Worm (Caenorhabditis elegans) whole organism, L2 larva: Measurements from ENCODE around the gene W08E12.7.

Experiments
- F13H6.1 ChIP-seq: sonication (generic microtip); optimal IDR thresholded peaks from 2 replicates; lab custom pipeline; 2016; ENCODE audit warnings: missing genetic modification characterization, missing compliant biosample characterization
- R02D3.7 ChIP-seq: fragments of 150-350 bp; optimal IDR thresholded peaks from 2 replicates; lab custom pipeline; 2014; ENCODE audit warnings: missing biosample characterization, missing genetic modification characterization
- Y55F3AM.14 ChIP-seq: fragments of 200-800 bp; sonication (Bioruptor generic); optimal IDR thresholded peaks from 2 replicates; lab custom pipeline; 2018; ENCODE audit warnings: mild to moderate bottlenecking, missing genetic modification characterization, missing compliant biosample characterization
- alr-1 ChIP-seq: fragments of 150-350 bp; optimal IDR thresholded peaks from 2 replicates; lab custom pipeline; 2014; ENCODE audit warnings: missing biosample characterization, missing genetic modification characterization
- aly-2 ChIP-seq: fragments of 150-350 bp; optimal IDR thresholded peaks from 2 replicates; lab custom pipeline; 2014; ENCODE audit warnings: missing biosample characterization, missing genetic modification characterization
- ama-1 ChIP-seq: fragments of 150-350 bp; optimal IDR thresholded peaks from 2 replicates; lab custom pipeline; 2018; ENCODE audit warnings: inconsistent platforms
- blmp-1 ChIP-seq: sonication (generic microtip); optimal IDR thresholded peaks from 2 replicates; lab custom pipeline; 2017; ENCODE audit warnings: missing genetic modification characterization, mild to moderate bottlenecking, missing compliant biosample characterization, antibody characterized with exemption, moderate library complexity; ENCODE audit not compliant: insufficient read depth
- ceh-82 ChIP-seq: fragments of 150-350 bp; optimal IDR thresholded peaks from 2 replicates; lab custom pipeline; 2014; ENCODE audit warnings: missing biosample characterization, missing genetic modification characterization
- crh-2 ChIP-seq: sonication (generic microtip); optimal IDR thresholded peaks from 2 replicates; lab custom pipeline; 2017; ENCODE audit warnings: missing biosample characterization, missing genetic modification characterization
- elt-1 ChIP-seq: fragments of 150-350 bp; optimal IDR thresholded peaks from 2 replicates; lab custom pipeline; 2014; ENCODE audit warnings: missing biosample characterization, missing genetic modification characterization
- fos-1 ChIP-seq: fragments of 150-350 bp; optimal IDR thresholded peaks from 2 replicates; lab custom pipeline; 2014; ENCODE audit warnings: missing biosample characterization, missing genetic modification characterization
- gmeb-1 ChIP-seq: fragments of 150-350 bp; optimal IDR thresholded peaks from 2 replicates; lab custom pipeline; 2014; ENCODE audit warnings: missing biosample characterization, missing genetic modification characterization
- lin-39 ChIP-seq: fragments of 150-350 bp; optimal IDR thresholded peaks from 2 replicates; lab custom pipeline; 2014; ENCODE audit warnings: missing biosample characterization, missing genetic modification reagents, missing genetic modification characterization
- mab-5 ChIP-seq: fragments of 150-350 bp; optimal IDR thresholded peaks from 2 replicates; lab custom pipeline; 2014; ENCODE audit warnings: missing biosample characterization, missing genetic modification characterization
- mbf-1 ChIP-seq: sonication (generic microtip); optimal IDR thresholded peaks from 2 replicates; lab custom pipeline; 2017; ENCODE audit warnings: missing biosample characterization, missing genetic modification characterization
- nhr-10 ChIP-seq: sonication (generic microtip); optimal IDR thresholded peaks from 2 replicates; lab custom pipeline; 2017; ENCODE audit warnings: missing biosample characterization, missing genetic modification characterization
- nhr-11 ChIP-seq: fragments of 150-350 bp; optimal IDR thresholded peaks from 2 replicates; lab custom pipeline; 2014; ENCODE audit warnings: missing biosample characterization, missing genetic modification characterization
- nhr-129 ChIP-seq: fragments of 150-350 bp; optimal IDR thresholded peaks from 2 replicates; lab custom pipeline; 2014; ENCODE audit warnings: missing biosample characterization, missing genetic modification characterization
- nhr-23 ChIP-seq: fragments of 150-350 bp; optimal IDR thresholded peaks from 2 replicates; lab custom pipeline; 2014; ENCODE audit warnings: missing biosample characterization, missing genetic modification reagents, missing genetic modification characterization
- nhr-237 ChIP-seq: fragments of 150-350 bp; optimal IDR thresholded peaks from 2 replicates; lab custom pipeline; 2014; ENCODE audit warnings: missing biosample characterization, missing genetic modification characterization
- nhr-25 ChIP-seq: fragments of 150-350 bp; sonication (generic microtip); optimal IDR thresholded peaks from 3 replicates; lab custom pipeline; 2014; ENCODE audit warnings: missing biosample characterization, missing genetic modification characterization
- nhr-6 ChIP-seq: fragments of 150-350 bp; optimal IDR thresholded peaks from 2 replicates; lab custom pipeline; 2014; ENCODE audit warnings: missing biosample characterization, missing genetic modification characterization
- nhr-77 ChIP-seq: fragments of 150-350 bp; optimal IDR thresholded peaks from 2 replicates; lab custom pipeline; 2014; ENCODE audit warnings: missing biosample characterization, missing genetic modification characterization
- skn-1 ChIP-seq: sonication (generic microtip); optimal IDR thresholded peaks from 2 replicates; lab custom pipeline; 2017; ENCODE audit warnings: missing biosample characterization, missing genetic modification characterization
- sma-9 ChIP-seq, 2 experiments: fragments of 150-350 bp in 1 of 2; sonication (generic microtip) in 1 of 2; optimal IDR thresholded peaks; 2 replicates each; lab custom pipeline; 2014 to 2016; ENCODE audit warnings: missing genetic modification characterization in 2 of 2, mild to moderate bottlenecking in 1 of 2, missing biosample characterization in 1 of 2, missing compliant biosample characterization in 1 of 2, missing genetic modification reagents in 1 of 2, moderate library complexity in 1 of 2
- snpc-4 ChIP-seq: fragments of 150-350 bp; optimal IDR thresholded peaks from 2 replicates; lab custom pipeline; 2014; ENCODE audit warnings: missing biosample characterization, missing genetic modification characterization
- unc-39 ChIP-seq: fragments of 150-350 bp; optimal IDR thresholded peaks from 2 replicates; lab custom pipeline; 2014; ENCODE audit warnings: missing biosample characterization, missing genetic modification characterization
- unc-55 ChIP-seq: fragments of 150-350 bp; sonication (generic microtip); optimal IDR thresholded peaks from 3 replicates; lab custom pipeline; 2014; ENCODE audit warnings: missing biosample characterization, missing genetic modification reagents, missing genetic modification characterization
- unc-62 ChIP-seq: fragments of 150-350 bp; optimal IDR thresholded peaks from 2 replicates; lab custom pipeline; 2014; ENCODE audit warnings: missing biosample characterization, missing genetic modification reagents, missing genetic modification characterization
- ztf-1 ChIP-seq: fragments of 200-800 bp; sonication (Bioruptor generic); conservative IDR thresholded peaks from 2 replicates; pipeline ENCODE4 v1.3.6; 2022; ENCODE audit warnings: missing genetic modification characterization, missing compliant biosample characterization
- ztf-11 ChIP-seq: sonication (generic microtip); optimal IDR thresholded peaks from 2 replicates; lab custom pipeline; 2017; ENCODE audit warnings: missing biosample characterization, missing genetic modification characterization

The W08E12.7 gene

ce11 chrIV:3278822-3279221, 16.1 kb upstream of the W08E12.7 start:
- TF ChIP-seq ama-1 (lab: Kevin White, UChicago) (no peak), nhr-77 (no peak), nhr-25 (no peak), crh-2 (tag; lab: Kevin White, UChicago) (no peak), nhr-129 (tag; lab: Kevin White, UChicago) (no peak), aly-2 (tag; lab: Kevin White, UChicago) (no peak), nhr-6 (no peak), gmeb-1 (tag; lab: Kevin White, UChicago) (no peak), ztf-11 (tag; lab: Kevin White, UChicago) (no peak), snpc-4 (tag; lab: Kevin White, UChicago) (no peak), unc-55 (GFP tag; lab: Kevin White, UChicago) (no peak), elt-1 (tag; lab: Kevin White, UChicago) (no peak)

ce11 chrIV:3289237-3289636, 5.7 kb upstream of the W08E12.7 start, which contains the start of gene gcy-23:
TSS of gene gcy-23 (minus strand) at chrIV:3289337.
- no peak for TF ChIP-seq alr-1 (tag; lab: Kevin White, UChicago)

DNA sequence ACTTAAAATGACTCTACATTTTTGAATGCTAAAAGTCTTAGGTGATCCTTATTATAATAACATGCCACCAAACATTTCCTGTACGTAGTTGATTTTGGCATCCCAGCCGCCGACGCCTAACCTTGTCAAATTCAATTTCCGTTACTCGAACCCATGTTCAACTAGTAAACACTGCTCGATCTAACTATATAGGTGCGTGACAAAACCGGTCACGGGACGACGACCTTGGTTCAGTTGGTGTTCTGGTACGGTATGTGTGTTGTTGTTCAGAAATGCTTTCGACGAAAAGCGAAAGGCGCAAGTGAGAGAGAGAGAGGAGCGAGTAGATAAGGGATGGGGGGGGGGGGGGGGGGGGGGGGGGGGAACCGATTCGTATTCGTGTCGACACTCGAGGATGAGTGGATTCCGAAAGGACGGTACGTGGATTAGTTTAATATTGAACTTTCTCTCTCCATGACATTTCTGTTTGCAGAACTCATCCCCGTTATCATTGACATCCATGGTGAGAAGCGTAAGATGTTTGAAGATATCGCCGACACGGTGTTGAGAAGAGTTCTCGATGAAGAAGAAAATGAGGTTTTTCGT, 2.9 kb upstream of the W08E12.7 start, which contains the start of gene W08E12.8:
Gene W08E12.8 (plus strand): TSS at position 395 of the 585 bp plus-strand sequence.
- TF ChIP-seq unc-62: no peak

DNA sequence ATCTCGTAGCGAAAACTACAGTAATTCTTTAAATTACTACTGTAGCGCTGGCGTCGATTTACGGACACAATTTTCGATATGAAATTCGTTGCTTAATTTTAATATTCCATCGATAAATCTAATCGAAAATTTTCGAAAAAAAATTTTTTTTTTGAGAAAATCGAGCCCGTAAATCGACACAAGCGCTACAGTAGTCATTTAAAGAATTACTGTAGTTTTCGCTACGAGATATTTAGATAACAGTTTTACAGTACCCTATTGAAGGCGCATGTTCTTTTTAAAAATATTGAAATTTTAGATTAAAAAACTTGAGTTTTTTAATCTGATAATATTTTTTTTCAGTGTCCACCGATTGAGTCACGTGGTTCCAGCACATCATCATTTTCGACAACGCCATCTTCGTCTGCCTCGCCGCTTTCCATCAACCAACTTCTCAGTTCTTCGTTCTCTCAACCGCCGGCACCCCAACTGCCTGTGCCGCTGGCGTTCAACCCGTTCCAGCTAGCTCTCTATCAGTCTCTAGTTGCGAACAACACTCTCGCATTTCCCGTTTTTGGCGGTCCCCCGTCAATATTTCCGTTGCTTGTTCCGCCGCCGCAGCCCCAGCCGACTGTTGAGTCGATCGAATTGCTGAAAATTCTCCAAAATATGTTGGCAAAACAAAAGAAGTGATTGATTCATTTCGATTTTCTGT, 988 bp upstream of the W08E12.7 start:
- TF ChIP-seq skn-1 (tag; lab: Kevin White, UChicago): no peak
- no peak for TF ChIP-seq crh-2 (tag; lab: Kevin White, UChicago)

- TF ChIP-seq ceh-82 (tag; lab: Kevin White, UChicago): no peak
- TF ChIP-seq snpc-4 (tag; lab: Kevin White, UChicago): no peak
- TF ChIP-seq ztf-1 (GFP tag; lab: Robert Waterston, UW): no peak
- no peak for TF ChIP-seq nhr-10 (tag; lab: Kevin White, UChicago)
- no peak for TF ChIP-seq ama-1 (lab: Kevin White, UChicago)
- no peak for TF ChIP-seq crh-2 (tag; lab: Kevin White, UChicago)
- TF ChIP-seq blmp-1: no peak
- TF ChIP-seq mab-5: no peak
- no peak for TF ChIP-seq mbf-1 (tag; lab: Kevin White, UChicago)
Observed at ce11 chrIV:3296578-3297549, 1.9 kb downstream of the W08E12.7 start.

DNA sequence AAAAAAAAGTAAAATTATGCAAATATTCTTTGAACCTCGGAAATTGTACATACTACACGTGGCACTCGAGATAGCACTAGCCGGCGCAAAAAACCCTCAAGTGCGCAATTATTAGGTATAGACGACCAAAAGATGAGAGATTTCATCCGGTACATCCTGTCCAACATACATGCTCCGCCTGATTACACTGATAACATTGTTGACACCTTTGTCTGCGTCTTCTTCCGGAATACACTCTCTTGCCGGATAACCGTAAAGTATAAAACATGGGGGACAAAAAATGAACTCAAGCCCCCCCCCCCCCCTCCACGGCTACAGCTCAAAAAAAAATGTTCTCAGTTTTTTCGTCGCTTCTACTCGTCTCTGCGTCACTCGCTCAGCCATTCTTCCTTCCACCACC, 3.4 kb downstream of the W08E12.7 start, which contains the start of gene W08E12.6:
Gene W08E12.6 (plus strand): TSS at position 301 of the 400 bp plus-strand sequence.
- no peak for TF ChIP-seq nhr-11 (tag; lab: Kevin White, UChicago)
- TF ChIP-seq nhr-23 (tag; lab: Kevin White, UChicago): no peak
- no peak for TF ChIP-seq elt-1 (tag; lab: Kevin White, UChicago)
- no peak for TF ChIP-seq skn-1 (tag; lab: Kevin White, UChicago)
- no peak for TF ChIP-seq nhr-25
- TF ChIP-seq F13H6.1 (tag; lab: Kevin White, UChicago): no peak
- no peak for TF ChIP-seq snpc-4 (tag; lab: Kevin White, UChicago)
- no peak for TF ChIP-seq sma-9 (GFP tag; optimal IDR thresholded peaks at IDR 0.05; lab: Kevin White, UChicago)
- no peak for TF ChIP-seq sma-9 (tag; optimal IDR thresholded peaks at IDR 0.05; lab: Kevin White, UChicago)

- TF ChIP-seq R02D3.7 (no peak), fos-1 (tag; lab: Kevin White, UChicago) (no peak), nhr-237 (tag; lab: Kevin White, UChicago) (no peak), ztf-11 (tag; lab: Kevin White, UChicago) (no peak), nhr-11 (tag; lab: Kevin White, UChicago) (no peak), Y55F3AM.14 (GFP tag; lab: Kevin White, UChicago) (no peak), blmp-1 (no peak), lin-39 (tag; lab: Kevin White, UChicago) (no peak), nhr-25 (no peak), unc-39 (tag; lab: Kevin White, UChicago) (no peak), snpc-4 (tag; lab: Kevin White, UChicago) (no peak)
Observed at ce11 chrIV:3299229-3299628, 4.3 kb downstream of the W08E12.7 start.
